Fruit fly (Drosophila melanogaster) whole organism, embryonic: Measurements from ENCODE around the gene Vm26Ab.

ENCODE experiments used
- Antp ChIP-seq: fragments of 200-800 bp; sonication (Bioruptor generic); optimal IDR thresholded peaks from 3 replicates; lab custom pipeline; 2016; ENCODE audit warnings: missing biosample characterization, missing genetic modification characterization
- CG11398 ChIP-seq: fragments of 200-800 bp; sonication (Bioruptor generic); optimal IDR thresholded peaks from 2 replicates; lab custom pipeline; 2016; ENCODE audit warnings: missing biosample characterization, missing genetic modification characterization
- CG12071 ChIP-seq: fragments of 200-800 bp; sonication (Bioruptor generic); optimal IDR thresholded peaks from 3 replicates; lab custom pipeline; 2018; ENCODE audit warnings: missing biosample characterization, mild to moderate bottlenecking, missing genetic modification characterization
- CG1233 ChIP-seq: fragments of 200-800 bp; sonication (Bioruptor generic); optimal IDR thresholded peaks from 4 replicates; lab custom pipeline; 2018; ENCODE audit warnings: missing biosample characterization, mild to moderate bottlenecking, missing genetic modification characterization
- CG13123 ChIP-seq: fragments of 200-800 bp; sonication (Bioruptor generic); optimal IDR thresholded peaks from 2 replicates; lab custom pipeline; 2016; ENCODE audit warnings: missing biosample characterization, missing genetic modification characterization
- CG13424 ChIP-seq: fragments of 200-800 bp; sonication (Bioruptor generic); optimal IDR thresholded peaks from 2 replicates; lab custom pipeline; 2019; ENCODE audit warnings: missing biosample characterization, mild to moderate bottlenecking, missing genetic modification characterization, moderate library complexity
- CG15514 ChIP-seq: fragments of 200-800 bp; sonication (Bioruptor generic); optimal IDR thresholded peaks from 3 replicates; lab custom pipeline; 2017; ENCODE audit warnings: missing biosample characterization, missing genetic modification characterization, mild to moderate bottlenecking, moderate library complexity, missing genetic modification reagents
- CG17802 ChIP-seq: fragments of 200-800 bp; sonication (Bioruptor generic); optimal IDR thresholded peaks from 2 replicates; lab custom pipeline; 2018; ENCODE audit warnings: missing biosample characterization, mild to moderate bottlenecking, missing genetic modification characterization, moderate library complexity
- CG17829 ChIP-seq: fragments of 200-800 bp; optimal IDR thresholded peaks from 2 replicates; lab custom pipeline; 2019; ENCODE audit warnings: missing biosample characterization, mild to moderate bottlenecking, missing genetic modification characterization, moderate library complexity
- CG30020 ChIP-seq: fragments of 200-800 bp; optimal IDR thresholded peaks from 2 replicates; lab custom pipeline; 2019; ENCODE audit warnings: missing biosample characterization, mild to moderate bottlenecking, missing genetic modification characterization, moderate library complexity
- CG31365 ChIP-seq: fragments of 200-800 bp; sonication (Bioruptor generic); optimal IDR thresholded peaks from 2 replicates; lab custom pipeline; 2018; ENCODE audit warnings: missing biosample characterization, mild to moderate bottlenecking, missing genetic modification characterization
- CG32767 ChIP-seq: fragments of 200-800 bp; sonication (Bioruptor generic); IDR thresholded peaks from 2 replicates; pipeline ENCODE4 v1.3.6; 2022; ENCODE audit warnings: missing biosample characterization, missing genetic modification characterization
- CG33213 ChIP-seq: fragments of 200-800 bp; sonication (Bioruptor generic); optimal IDR thresholded peaks from 3 replicates; lab custom pipeline; 2016; ENCODE audit warnings: missing biosample characterization, missing genetic modification characterization
- CG42726 ChIP-seq: fragments of 200-800 bp; sonication (Bioruptor generic); IDR thresholded peaks from 2 replicates; pipeline ENCODE4 v1.3.6; 2022; ENCODE audit warnings: missing biosample characterization, missing genetic modification characterization; ENCODE audit not compliant: partially characterized antibody
- CG4282 ChIP-seq: fragments of 200-800 bp; sonication (Bioruptor generic); optimal IDR thresholded peaks from 2 replicates; lab custom pipeline; 2016; ENCODE audit warnings: missing biosample characterization, missing genetic modification characterization
- CG4617 ChIP-seq: fragments of 200-800 bp; sonication (Bioruptor generic); optimal IDR thresholded peaks from 3 replicates; lab custom pipeline; 2016; ENCODE audit warnings: missing biosample characterization, missing genetic modification characterization, borderline replicate concordance
- CG7786 ChIP-seq: fragments of 200-800 bp; sonication (Bioruptor generic); optimal IDR thresholded peaks from 2 replicates; lab custom pipeline; 2016; ENCODE audit warnings: missing biosample characterization, missing genetic modification characterization
- CG7839 ChIP-seq: fragments of 200-800 bp; sonication (Bioruptor generic); optimal IDR thresholded peaks from 3 replicates; lab custom pipeline; 2018; ENCODE audit warnings: missing biosample characterization, mild to moderate bottlenecking, missing genetic modification characterization, moderate library complexity
- CG7963 ChIP-seq: fragments of 200-800 bp; sonication (Bioruptor generic); IDR thresholded peaks from 3 replicates; pipeline ENCODE4 v1.3.6; 2022; ENCODE audit warnings: missing biosample characterization, missing genetic modification characterization; ENCODE audit not compliant: partially characterized antibody
- Camta ChIP-seq: fragments of 200-800 bp; sonication (Bioruptor generic); optimal IDR thresholded peaks from 2 replicates; lab custom pipeline; 2016; ENCODE audit warnings: missing biosample characterization, missing genetic modification characterization
- Dp ChIP-seq: fragments of 200-800 bp; sonication (Bioruptor generic); optimal IDR thresholded peaks from 2 replicates; lab custom pipeline; 2018; ENCODE audit warnings: missing biosample characterization, mild to moderate bottlenecking, missing genetic modification characterization, moderate library complexity
- ERR ChIP-seq: fragments of 200-800 bp; sonication (Bioruptor generic); optimal IDR thresholded peaks from 2 replicates; lab custom pipeline; 2016; ENCODE audit warnings: missing biosample characterization, missing genetic modification characterization
- Ets97D ChIP-seq: fragments of 200-800 bp; sonication (Bioruptor generic); optimal IDR thresholded peaks from 3 replicates; lab custom pipeline; 2016; ENCODE audit warnings: missing biosample characterization, missing genetic modification characterization
- HLH3B ChIP-seq: fragments of 200-800 bp; sonication (Bioruptor generic); IDR thresholded peaks from 2 replicates; pipeline ENCODE4 v1.3.6; 2022; ENCODE audit warnings: missing biosample characterization, missing genetic modification characterization
- Hmr ChIP-seq: fragments of 200-800 bp; sonication (Bioruptor generic); optimal IDR thresholded peaks from 3 replicates; lab custom pipeline; 2017; ENCODE audit warnings: mild to moderate bottlenecking, missing biosample characterization, missing genetic modification reagents, missing genetic modification characterization
- Hr3 ChIP-seq: fragments of 200-800 bp; sonication (Bioruptor generic); optimal IDR thresholded peaks from 3 replicates; lab custom pipeline; 2016; ENCODE audit warnings: missing biosample characterization, missing genetic modification characterization
- Jarid2 ChIP-seq: fragments of 200-800 bp; sonication (Bioruptor generic); optimal IDR thresholded peaks from 3 replicates; lab custom pipeline; 2017; ENCODE audit warnings: mild to moderate bottlenecking, missing biosample characterization, missing genetic modification reagents, missing genetic modification characterization
- Lpt ChIP-seq: fragments of >200 bp; optimal IDR thresholded peaks from 2 replicates; lab custom pipeline; 2018; ENCODE audit warnings: missing biosample characterization, missing genetic modification characterization
- Max ChIP-seq: fragments of 200-800 bp; sonication (Bioruptor generic); optimal IDR thresholded peaks from 2 replicates; lab custom pipeline; 2016; ENCODE audit warnings: missing biosample characterization, mild to moderate bottlenecking, missing genetic modification characterization
- Med ChIP-seq: fragments of 200-800 bp; sonication (Bioruptor generic); peaks from one replicate; lab custom pipeline; 2016; ENCODE audit warnings: missing biosample characterization, missing genetic modification characterization, mild to moderate bottlenecking, inconsistent platforms, moderate library complexity
- NC2β ChIP-seq: fragments of 200-800 bp; sonication (Bioruptor generic); optimal IDR thresholded peaks from 2 replicates; lab custom pipeline; 2016; ENCODE audit warnings: missing biosample characterization, missing genetic modification characterization
- Sry-δ ChIP-seq: fragments of 200-800 bp; sonication (Bioruptor generic); optimal IDR thresholded peaks from 2 replicates; lab custom pipeline; 2016; ENCODE audit warnings: missing biosample characterization, missing genetic modification characterization
- Stat92E ChIP-seq, 3 experiments: fragments of >200 bp in 2 of 3; fragments of 200-800 bp in 1 of 3; sonication (Bioruptor generic) in 1 of 3; optimal IDR thresholded peaks; 2 replicates each; lab custom pipeline; 2017 to 2019; ENCODE audit warnings: missing biosample characterization in 3 of 3, missing genetic modification characterization in 3 of 3, mild to moderate bottlenecking in 1 of 3, moderate library complexity in 1 of 3
- Trl ChIP-seq, 3 experiments: fragments of >200 bp in 2 of 3; fragments of 200-800 bp in 1 of 3; sonication (Bioruptor generic) in 1 of 3; optimal IDR thresholded peaks; 2 replicates in 1 of 3; 3 replicates in 2 of 3; lab custom pipeline; 2016 to 2017; ENCODE audit warnings: missing biosample characterization in 1 of 3, missing genetic modification characterization in 1 of 3
- crc ChIP-seq: fragments of 200-800 bp; sonication (Bioruptor generic); optimal IDR thresholded peaks from 2 replicates; lab custom pipeline; 2016; ENCODE audit warnings: missing biosample characterization, missing genetic modification characterization
- emc ChIP-seq: fragments of 200-800 bp; sonication (Bioruptor generic); optimal IDR thresholded peaks from 2 replicates; lab custom pipeline; 2016; ENCODE audit warnings: missing biosample characterization, missing genetic modification characterization
- her ChIP-seq: fragments of 200-800 bp; sonication (Bioruptor generic); optimal IDR thresholded peaks from 2 replicates; lab custom pipeline; 2016; ENCODE audit warnings: missing biosample characterization, missing genetic modification characterization
- ind ChIP-seq: fragments of 200-800 bp; sonication (Bioruptor generic); optimal IDR thresholded peaks from 3 replicates; lab custom pipeline; 2016; ENCODE audit warnings: missing biosample characterization, missing genetic modification characterization
- lab ChIP-seq: fragments of 200-800 bp; sonication (Bioruptor generic); optimal IDR thresholded peaks from 3 replicates; lab custom pipeline; 2017; ENCODE audit warnings: missing biosample characterization, missing genetic modification characterization, mild to moderate bottlenecking, moderate library complexity, missing genetic modification reagents
- lilli ChIP-seq: fragments of 200-800 bp; sonication (Bioruptor generic); optimal IDR thresholded peaks from 3 replicates; lab custom pipeline; 2016; ENCODE audit warnings: missing biosample characterization, missing genetic modification characterization
- lov ChIP-seq, 2 experiments: fragments of 200-800 bp in 1 of 2; fragments of >200 bp in 1 of 2; sonication (Bioruptor generic) in 1 of 2; IDR thresholded peaks in 1 of 2; optimal IDR thresholded peaks in 1 of 2; 2 replicates in 1 of 2; 3 replicates in 1 of 2; pipeline versions ENCODE4 v1.3.6 to Lab custom; 2017 to 2022; ENCODE audit warnings: missing biosample characterization in 1 of 2, missing genetic modification characterization in 1 of 2
- phol ChIP-seq: fragments of 200-800 bp; sonication (Bioruptor generic); optimal IDR thresholded peaks from 3 replicates; lab custom pipeline; 2018; ENCODE audit warnings: missing biosample characterization, mild to moderate bottlenecking, missing genetic modification characterization, moderate library complexity
- repo ChIP-seq: fragments of 200-800 bp; sonication (Bioruptor generic); optimal IDR thresholded peaks from 2 replicates; lab custom pipeline; 2016; ENCODE audit warnings: missing biosample characterization, missing genetic modification characterization
- sens ChIP-seq: fragments of 200-800 bp; sonication (Bioruptor generic); peaks from one replicate; lab custom pipeline; 2016; ENCODE audit warnings: missing biosample characterization, missing genetic modification characterization
- sens-2 ChIP-seq: fragments of 200-800 bp; sonication (Bioruptor generic); IDR thresholded peaks from 2 replicates; pipeline ENCODE4 v1.3.6; 2022; ENCODE audit warnings: missing biosample characterization, missing genetic modification characterization
- sima ChIP-seq: fragments of 200-800 bp; sonication (Bioruptor generic); optimal IDR thresholded peaks from 2 replicates; lab custom pipeline; 2016; ENCODE audit warnings: missing biosample characterization, missing genetic modification characterization
- sob ChIP-seq: fragments of 200-800 bp; sonication (Bioruptor generic); IDR thresholded peaks from 2 replicates; pipeline ENCODE4 v1.3.6; 2022; ENCODE audit warnings: missing biosample characterization, missing genetic modification characterization
- stwl ChIP-seq: fragments of 200-800 bp; sonication (Bioruptor generic); optimal IDR thresholded peaks from 3 replicates; lab custom pipeline; 2018; ENCODE audit warnings: missing biosample characterization, mild to moderate bottlenecking, missing genetic modification characterization, moderate library complexity
- trem ChIP-seq: fragments of 200-800 bp; optimal IDR thresholded peaks from 3 replicates; lab custom pipeline; 2019; ENCODE audit warnings: missing biosample characterization, mild to moderate bottlenecking, missing genetic modification characterization, moderate library complexity

Gene Vm26Ab

dm6 chr2L:5980862-5981432 is 24.1 kb downstream of the Vm26Ab start, which contains the start of gene chic (continued):
- TF ChIP-seq HLH3B (GFP tag; lab: Robert Waterston, UW) = no peak
- peak; percentile 36 for TF ChIP-seq Camta
- peak; percentile 23 for TF ChIP-seq emc (GFP tag; lab: Kevin White, UChicago)
- peak in 1 of 3 experiments; percentile 93 for TF ChIP-seq Stat92E (GFP tag; optimal IDR thresholded peaks at IDR 0.05; lab: Kevin White, UChicago)
- peak; percentile 2 for TF ChIP-seq repo
- no peak for TF ChIP-seq CG31365 (tag; lab: Kevin White, UChicago)
- TF ChIP-seq CG7839 (tag; lab: Kevin White, UChicago) = peak; percentile 7
- no peak for TF ChIP-seq Lpt
- peak; percentile 64 for TF ChIP-seq sens (GFP tag; lab: Kevin White, UChicago)
- TF ChIP-seq Hr3 (GFP tag; lab: Kevin White, UChicago) = peak; percentile 6
- TF ChIP-seq NC2β (GFP tag; lab: Kevin White, UChicago) = peak; percentile 18
- peak; percentile 57 for TF ChIP-seq stwl (tag; lab: Kevin White, UChicago)
- peak; percentile 45 for TF ChIP-seq CG4617 (GFP tag; lab: Kevin White, UChicago)
- TF ChIP-seq trem = peak; percentile 41
- TF ChIP-seq sens-2 (GFP tag; lab: Robert Waterston, UW) = no peak
- TF ChIP-seq CG7786 (GFP tag; lab: Kevin White, UChicago) = peak; percentile 34
- no peak for TF ChIP-seq sob (GFP tag; lab: Robert Waterston, UW)
- TF ChIP-seq crc (GFP tag; lab: Kevin White, UChicago) = peak; percentile 6
- no peak for TF ChIP-seq CG32767
- TF ChIP-seq sima = no peak
- TF ChIP-seq Sry-δ (GFP tag; lab: Kevin White, UChicago) = peak; percentile 20
- peak; percentile 3 for TF ChIP-seq ERR (GFP tag; lab: Kevin White, UChicago)
- no peak for TF ChIP-seq Max (GFP tag; lab: Kevin White, UChicago)
- no peak for TF ChIP-seq CG13123 (GFP tag; lab: Kevin White, UChicago)
- peak; percentile 19 for TF ChIP-seq Antp (GFP tag; lab: Kevin White, UChicago)
- TF ChIP-seq her = peak; percentile 20
- TF ChIP-seq lilli (GFP tag; lab: Kevin White, UChicago) = peak; percentile 17
- TF ChIP-seq ind (GFP tag; lab: Kevin White, UChicago) = peak; percentile 26
- TF ChIP-seq CG7963 (GFP tag; lab: Robert Waterston, UW) = no peak
- peak; percentile 7 for TF ChIP-seq CG11398 (GFP tag; lab: Kevin White, UChicago)
- peak; percentile 63 for TF ChIP-seq CG15514 (GFP tag; lab: Kevin White, UChicago)
- no peak for TF ChIP-seq phol (tag; lab: Kevin White, UChicago)
- TF ChIP-seq CG42726 (GFP tag; lab: Robert Waterston, UW) = no peak
- TF ChIP-seq CG33213 = peak; percentile 48
- TF ChIP-seq CG12071 = peak; percentile 23
- TF ChIP-seq Ets97D (GFP tag; lab: Kevin White, UChicago) = peak; percentile 23
- peak; percentile 37 for TF ChIP-seq CG13424 (tag; lab: Kevin White, UChicago)
- peak; percentile 45 for TF ChIP-seq Dp (GFP tag; lab: Kevin White, UChicago)
- TF ChIP-seq lab (GFP tag; lab: Kevin White, UChicago) = peak; percentile 23
- TF ChIP-seq Jarid2 (GFP tag; lab: Kevin White, UChicago) = peak; percentile 61
- no peak for TF ChIP-seq Trl (optimal IDR thresholded peaks at IDR 0.05; lab: Kevin White, UChicago)
- TF ChIP-seq Trl (GFP tag; optimal IDR thresholded peaks at IDR 0.05; lab: Kevin White, UChicago) = peak; percentile 31
- no peak for TF ChIP-seq lov (optimal IDR thresholded peaks at IDR 0.05; lab: Kevin White, UChicago)
- TF ChIP-seq lov (GFP tag; IDR thresholded peaks at IDR 0.05; lab: Robert Waterston, UW) = no peak
- TF ChIP-seq CG4282 = no peak
- no peak for TF ChIP-seq CG1233 (GFP tag; lab: Kevin White, UChicago)
- TF ChIP-seq Hmr (GFP tag; lab: Kevin White, UChicago) = peak; percentile 34
- peak; percentile 21 for TF ChIP-seq CG17829 (tag; lab: Kevin White, UChicago)
- peak; percentile 79 for TF ChIP-seq CG30020 (tag; lab: Kevin White, UChicago)
- peak; percentile 79 for TF ChIP-seq Med (GFP tag; lab: Kevin White, UChicago)
- peak; percentile 100 for TF ChIP-seq CG17802
